Worm (Caenorhabditis elegans) whole organism, late embryonic: Measurements from ENCODE around the gene ttm-1.

Experiments
- C08G9.2 ChIP-seq: sonication (generic microtip); optimal IDR thresholded peaks from 2 replicates; lab custom pipeline; 2016; ENCODE audit warnings: mild to moderate bottlenecking, missing genetic modification characterization, moderate library complexity, missing compliant biosample characterization
- K09A11.1 ChIP-seq: sonication (generic microtip); optimal IDR thresholded peaks from 2 replicates; lab custom pipeline; 2017; ENCODE audit warnings: antibody characterized with exemption, mild to moderate bottlenecking, missing genetic modification characterization, missing compliant biosample characterization; ENCODE audit not compliant: insufficient read depth
- T23F11.4 ChIP-seq: fragments of 200-800 bp; sonication (Bioruptor generic); optimal IDR thresholded peaks from 2 replicates; lab custom pipeline; 2018; ENCODE audit warnings: mild to moderate bottlenecking, missing genetic modification characterization, missing compliant biosample characterization
- Y22D7AL.16 ChIP-seq: sonication (generic microtip); optimal IDR thresholded peaks from 2 replicates; lab custom pipeline; 2016; ENCODE audit warnings: missing genetic modification characterization, missing compliant biosample characterization
- ahr-1 ChIP-seq: sonication (generic microtip); optimal IDR thresholded peaks from 2 replicates; lab custom pipeline; 2016; ENCODE audit warnings: missing genetic modification characterization, missing compliant biosample characterization
- ama-1 ChIP-seq: fragments of 150-350 bp; optimal IDR thresholded peaks from 2 replicates; lab custom pipeline; 2014
- ceh-14 ChIP-seq: sonication (generic microtip); optimal IDR thresholded peaks from 2 replicates; lab custom pipeline; 2016; ENCODE audit warnings: missing genotype, missing genetic modification characterization, missing compliant biosample characterization
- ceh-18 ChIP-seq: sonication (generic microtip); optimal IDR thresholded peaks from 2 replicates; lab custom pipeline; 2016; ENCODE audit warnings: missing genetic modification characterization, missing compliant biosample characterization
- ceh-2 ChIP-seq: sonication (generic microtip); optimal IDR thresholded peaks from 2 replicates; lab custom pipeline; 2016; ENCODE audit warnings: missing genotype, missing genetic modification characterization, missing compliant biosample characterization
- ceh-22 ChIP-seq: sonication (generic microtip); optimal IDR thresholded peaks from 2 replicates; lab custom pipeline; 2017; ENCODE audit warnings: missing biosample characterization, missing genetic modification characterization
- ceh-24 ChIP-seq: sonication (generic microtip); optimal IDR thresholded peaks from 2 replicates; lab custom pipeline; 2016; ENCODE audit warnings: mild to moderate bottlenecking, missing genetic modification characterization, missing compliant biosample characterization
- ceh-31 ChIP-seq: sonication (generic microtip); optimal IDR thresholded peaks from 2 replicates; lab custom pipeline; 2016; ENCODE audit warnings: missing genetic modification characterization, missing compliant biosample characterization
- ceh-34 ChIP-seq: sonication (generic microtip); optimal IDR thresholded peaks from 2 replicates; lab custom pipeline; 2016; ENCODE audit warnings: mild to moderate bottlenecking, missing genetic modification characterization, missing compliant biosample characterization
- ceh-9 ChIP-seq: sonication (generic microtip); optimal IDR thresholded peaks from 2 replicates; lab custom pipeline; 2016; ENCODE audit warnings: mild to moderate bottlenecking, missing genetic modification characterization, inconsistent platforms, missing compliant biosample characterization
- che-1 ChIP-seq: sonication (generic microtip); optimal IDR thresholded peaks from 2 replicates; lab custom pipeline; 2016; ENCODE audit warnings: mild to moderate bottlenecking, missing genetic modification characterization, missing compliant biosample characterization
- elt-2 ChIP-seq: sonication (generic microtip); optimal IDR thresholded peaks from 2 replicates; lab custom pipeline; 2016; ENCODE audit warnings: missing genetic modification reagents, missing genetic modification characterization, missing compliant biosample characterization
- ets-4 ChIP-seq: sonication (generic microtip); optimal IDR thresholded peaks from 2 replicates; lab custom pipeline; 2016; ENCODE audit warnings: missing genetic modification characterization, missing compliant biosample characterization
- fax-1 ChIP-seq: sonication (generic microtip); optimal IDR thresholded peaks from 2 replicates; lab custom pipeline; 2016; ENCODE audit warnings: missing genotype, missing genetic modification characterization, missing compliant biosample characterization
- fkh-6 ChIP-seq: sonication (generic microtip); optimal IDR thresholded peaks from 2 replicates; lab custom pipeline; 2016; ENCODE audit warnings: missing genetic modification characterization, missing compliant biosample characterization
- hlh-15 ChIP-seq: sonication (generic microtip); optimal IDR thresholded peaks from 2 replicates; lab custom pipeline; 2016; ENCODE audit warnings: missing genetic modification characterization, missing compliant biosample characterization
- nfya-1 ChIP-seq: sonication (generic microtip); optimal IDR thresholded peaks from 2 replicates; lab custom pipeline; 2017; ENCODE audit warnings: missing genetic modification characterization, mild to moderate bottlenecking, missing compliant biosample characterization, antibody characterized with exemption, moderate library complexity
- nhr-11 ChIP-seq: fragments of 150-350 bp; optimal IDR thresholded peaks from 2 replicates; lab custom pipeline; 2014; ENCODE audit warnings: missing biosample characterization, missing genetic modification characterization
- pag-3 ChIP-seq: sonication (generic microtip); optimal IDR thresholded peaks from 2 replicates; lab custom pipeline; 2016; ENCODE audit warnings: missing compliant biosample characterization, missing genetic modification characterization, borderline replicate concordance
- pat-9 ChIP-seq: fragments of 200-800 bp; sonication (Bioruptor generic); optimal IDR thresholded peaks from 2 replicates; lab custom pipeline; 2018; ENCODE audit warnings: mild to moderate bottlenecking, missing genetic modification characterization, moderate library complexity, missing compliant biosample characterization
- pha-2 ChIP-seq: sonication (generic microtip); optimal IDR thresholded peaks from 2 replicates; lab custom pipeline; 2017; ENCODE audit warnings: mild to moderate bottlenecking, missing genetic modification characterization, missing compliant biosample characterization
- pha-4 ChIP-seq: fragments of 150-350 bp; optimal IDR thresholded peaks from 2 replicates; lab custom pipeline; 2018; ENCODE audit warnings: missing biosample characterization, missing genetic modification reagents, missing genetic modification characterization
- pqm-1 ChIP-seq: sonication (generic microtip); optimal IDR thresholded peaks from 2 replicates; lab custom pipeline; 2016; ENCODE audit warnings: missing genetic modification characterization, missing compliant biosample characterization
- rnt-1 ChIP-seq: sonication (generic microtip); optimal IDR thresholded peaks from 2 replicates; lab custom pipeline; 2016; ENCODE audit warnings: missing genetic modification characterization, missing compliant biosample characterization
- sox-2 ChIP-seq: fragments of 200-800 bp; sonication (Bioruptor generic); IDR thresholded peaks from 2 replicates; pipeline ENCODE4 v1.3.6; 2022; ENCODE audit warnings: missing genetic modification reagents, missing genetic modification characterization, missing compliant biosample characterization
- sox-4 ChIP-seq: sonication (generic microtip); optimal IDR thresholded peaks from 2 replicates; lab custom pipeline; 2017; ENCODE audit warnings: mild to moderate bottlenecking, missing genetic modification characterization, inconsistent platforms, missing compliant biosample characterization
- tbx-7 ChIP-seq: sonication (generic microtip); optimal IDR thresholded peaks from 2 replicates; lab custom pipeline; 2016; ENCODE audit warnings: missing genotype, missing genetic modification characterization, missing compliant biosample characterization
- ttx-3 ChIP-seq: sonication (generic microtip); optimal IDR thresholded peaks from 2 replicates; lab custom pipeline; 2016; ENCODE audit warnings: missing genetic modification reagents, missing genetic modification characterization, missing compliant biosample characterization
- unc-42 ChIP-seq: sonication (generic microtip); optimal IDR thresholded peaks from 2 replicates; lab custom pipeline; 2016; ENCODE audit warnings: missing genotype, missing genetic modification characterization, missing compliant biosample characterization
- unc-55 ChIP-seq: sonication (generic microtip); optimal IDR thresholded peaks from 2 replicates; lab custom pipeline; 2017; ENCODE audit warnings: missing biosample characterization, missing genetic modification reagents, missing genetic modification characterization
- zip-5 ChIP-seq: sonication (generic microtip); optimal IDR thresholded peaks from 2 replicates; lab custom pipeline; 2016; ENCODE audit warnings: missing genetic modification characterization, missing compliant biosample characterization
- ztf-16 ChIP-seq: sonication (generic microtip); optimal IDR thresholded peaks from 2 replicates; lab custom pipeline; 2017; ENCODE audit warnings: missing genetic modification characterization, missing compliant biosample characterization

Gene ttm-1

DNA sequence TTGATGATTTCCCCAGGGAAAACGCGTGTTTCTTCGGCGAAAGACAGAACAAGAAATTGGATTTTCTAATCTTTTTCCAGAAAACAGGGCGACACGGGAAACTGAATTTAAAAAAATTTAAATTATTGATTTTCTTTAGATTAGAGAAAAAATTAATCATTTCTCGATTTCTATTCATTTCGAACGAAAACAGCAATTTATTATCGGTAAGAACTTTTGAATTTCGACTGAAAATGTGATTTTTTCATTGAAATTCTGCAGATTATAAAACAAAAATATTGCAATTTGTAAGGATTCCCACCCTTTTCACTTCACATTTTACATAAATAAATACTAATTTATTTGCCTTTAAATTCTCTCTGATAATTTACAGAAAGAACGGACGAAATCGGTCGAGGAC is 5.6 kb upstream of the ttm-1 start, which contains the start of gene bckd-1A:
Gene bckd-1A, minus strand, starts transcription at position 101 of the 400 bp plus-strand sequence.
- TF ChIP-seq nhr-11 (tag; lab: Kevin White, UChicago) (no peak), pag-3 (tag; lab: Kevin White, UChicago) (no peak), pha-2 (tag; lab: Kevin White, UChicago) (no peak), ama-1 (no peak), pha-4 (tag; lab: Kevin White, UChicago) (no peak), elt-2 (no peak), fkh-6 (no peak), C08G9.2 (tag; lab: Kevin White, UChicago) (no peak), zip-5 (tag; lab: Kevin White, UChicago) (no peak), ztf-16 (tag; lab: Kevin White, UChicago) (no peak), pqm-1 (no peak), pat-9 (tag; lab: Kevin White, UChicago) (no peak), che-1 (tag; lab: Kevin White, UChicago) (no peak), K09A11.1 (no peak), ceh-34 (no peak), unc-42 (tag; lab: Kevin White, UChicago) (no peak), rnt-1 (tag; lab: Kevin White, UChicago) (no peak)
- TF ChIP-seq, all 69 proteins: peak for 0

ce11 chrIII:12971828-12972379 is 5.1 kb upstream of the ttm-1 start:
- peak; percentile 87 for TF ChIP-seq unc-55 (GFP tag; lab: Kevin White, UChicago)
- peak; percentile 31 for TF ChIP-seq nfya-1 (tag; lab: Kevin White, UChicago)
- TF ChIP-seq che-1 (tag; lab: Kevin White, UChicago) = no peak

ce11 chrIII:12968330-12968729 is 1.5 kb upstream of the ttm-1 start:
- no peak for TF ChIP-seq fax-1 (tag; lab: Kevin White, UChicago)
- no peak for TF ChIP-seq fkh-6
- TF ChIP-seq ceh-22 (tag; lab: Kevin White, UChicago) = no peak
- TF ChIP-seq sox-2 = no peak
- TF ChIP-seq T23F11.4 (GFP tag; lab: Kevin White, UChicago) = no peak

ce11 chrIII:12967437-12968043 is 745 bp upstream of the ttm-1 start:
- TF ChIP-seq sox-4 = no peak
- peak; percentile 64 for TF ChIP-seq elt-2

- no peak for TF ChIP-seq hlh-15 (tag; lab: Kevin White, UChicago)
- no peak for TF ChIP-seq Y22D7AL.16 (tag; lab: Kevin White, UChicago)
- no peak for TF ChIP-seq zip-5 (tag; lab: Kevin White, UChicago)
- no peak for TF ChIP-seq che-1 (tag; lab: Kevin White, UChicago)
- no peak for TF ChIP-seq ceh-14 (tag; lab: Kevin White, UChicago)
- TF ChIP-seq ceh-18 (tag; lab: Kevin White, UChicago) = no peak
- no peak for TF ChIP-seq ceh-31 (tag; lab: Kevin White, UChicago)
- no peak for TF ChIP-seq fkh-6
- no peak for TF ChIP-seq ceh-2
- no peak for TF ChIP-seq ceh-24 (tag; lab: Kevin White, UChicago)
- TF ChIP-seq ahr-1 (tag; lab: Kevin White, UChicago) = no peak
- no peak for TF ChIP-seq ceh-22 (tag; lab: Kevin White, UChicago)
- TF ChIP-seq pha-4 (tag; lab: Kevin White, UChicago) = no peak
- TF ChIP-seq tbx-7 (tag; lab: Kevin White, UChicago) = no peak
- no peak for TF ChIP-seq ama-1
- TF ChIP-seq ttx-3 = no peak
- no peak for TF ChIP-seq unc-42 (tag; lab: Kevin White, UChicago)
- no peak for TF ChIP-seq nhr-11 (tag; lab: Kevin White, UChicago)
- no peak for TF ChIP-seq ceh-9
- TF ChIP-seq ets-4 (tag; lab: Kevin White, UChicago) = no peak
Observed at ce11 chrIII:12960705-12961104, 6.1 kb downstream of the ttm-1 start.
